Fruit fly (Drosophila melanogaster) ovary, adult (tissue): Measurements from ENCODE around the gene mRpL23.
A peak's percentile ranks its signal among the peaks of the same experiment; 100 is the strongest.

Experiments used
- CG17801 ChIP-seq: fragments of 200-800 bp; optimal IDR thresholded peaks from 2 replicates; lab custom pipeline; 2019; ENCODE audit warnings: missing biosample characterization, mild to moderate bottlenecking, missing genetic modification characterization, moderate library complexity; ENCODE audit not compliant: partially characterized antibody

Gene mRpL23

dm6 chr3L:2373421-2374043, at the start of gene mRpL23, which contains the start of gene CG9004:
mRpL23 (minus strand) TSS chr3L:2373704.
CG9004 (plus strand) TSS chr3L:2373728.
- peak; percentile 98 for TF ChIP-seq CG17801

- no peak for TF ChIP-seq CG17801
Measured at dm6 chr3L:2422763-2423162, 49.3 kb upstream of the mRpL23 start.

dm6 chr3L:2421138-2421537, 47.6 kb upstream of the mRpL23 start:
- no peak for TF ChIP-seq CG17801

- peak; percentile 87 for TF ChIP-seq CG17801
Measured at dm6 chr3L:2418769-2419168, 45.3 kb upstream of the mRpL23 start.

dm6 chr3L:2417399-2418040, 44.0 kb upstream of the mRpL23 start:
- TF ChIP-seq CG17801, result peak; percentile 95

dm6 chr3L:2414876-2415275, 41.4 kb upstream of the mRpL23 start:
- TF ChIP-seq CG17801, result no peak

dm6 chr3L:2411564-2412080, 38.1 kb upstream of the mRpL23 start:
- no peak for TF ChIP-seq CG17801

- no peak for TF ChIP-seq CG17801
Measured at dm6 chr3L:2410869-2411268, 37.4 kb upstream of the mRpL23 start.

dm6 chr3L:2409289-2409688, 35.8 kb upstream of the mRpL23 start:
- no peak for TF ChIP-seq CG17801

dm6 chr3L:2407945-2408344, 34.4 kb upstream of the mRpL23 start:
- no peak for TF ChIP-seq CG17801

dm6 chr3L:2407271-2407670, 33.8 kb upstream of the mRpL23 start:
- TF ChIP-seq CG17801, result no peak

dm6 chr3L:2402206-2402605, 28.7 kb upstream of the mRpL23 start:
- TF ChIP-seq CG17801, result no peak

- no peak for TF ChIP-seq CG17801
Measured at dm6 chr3L:2400227-2400840, 26.8 kb upstream of the mRpL23 start.

dm6 chr3L:2399788-2400187, 26.3 kb upstream of the mRpL23 start:
- TF ChIP-seq CG17801, result no peak

dm6 chr3L:2398636-2399035, 25.1 kb upstream of the mRpL23 start:
- no peak for TF ChIP-seq CG17801

- no peak for TF ChIP-seq CG17801
Measured at dm6 chr3L:2397571-2398187, 24.2 kb upstream of the mRpL23 start.

dm6 chr3L:2392745-2393435, 19.4 kb upstream of the mRpL23 start:
- TF ChIP-seq CG17801, result no peak
